Worm (Caenorhabditis elegans): ENCODE measurements around the gene cth-1.

- TF ChIP-seq ztf-29 (GFP tag; IDR thresholded peaks at IDR 0.05), result no peak
- TF ChIP-seq med-1 (GFP tag; optimal IDR thresholded peaks at IDR 0.05; ENCODE audit: insufficient read depth), result no peak
- TF ChIP-seq T22C8.4 (GFP tag; IDR thresholded peaks at IDR 0.05), result no peak
- TF ChIP-seq klf-2 (GFP tag; conservative IDR thresholded peaks at IDR 0.05), result no peak
- no peak for TF ChIP-seq flt-1 (GFP tag; IDR thresholded peaks at IDR 0.05)
- no peak for TF ChIP-seq tab-1 (GFP tag; IDR thresholded peaks at IDR 0.05)
- TF ChIP-seq cog-1 (tag; optimal IDR thresholded peaks at IDR 0.05), result no peak
Measured at ce11 chrV:16118601-16119000, 18.1 kb downstream of the cth-1 start, which contains the start of gene str-103.
